Fruit fly (Drosophila melanogaster) whole organism, embryonic: Measurements from ENCODE around the gene CG31268.

ENCODE experiments used
- Ada2b ChIP-seq: fragments of 200-800 bp; sonication (Bioruptor generic); IDR thresholded peaks from 2 replicates; pipeline ENCODE4 v1.3.6; 2022; ENCODE audit warnings: missing biosample characterization, missing genetic modification characterization
- CG10267 ChIP-seq: fragments of 200-800 bp; sonication (Bioruptor generic); optimal IDR thresholded peaks from 2 replicates; lab custom pipeline; 2018; ENCODE audit warnings: missing biosample characterization, mild to moderate bottlenecking, missing genetic modification characterization, moderate library complexity
- CG10431 ChIP-seq: fragments of 200-800 bp; sonication (Bioruptor generic); optimal IDR thresholded peaks from 3 replicates; lab custom pipeline; 2018; ENCODE audit warnings: missing biosample characterization, mild to moderate bottlenecking, missing genetic modification characterization
- CG14860 ChIP-seq: fragments of 200-800 bp; sonication (Bioruptor generic); IDR thresholded peaks from 3 replicates; pipeline ENCODE4 v1.3.6; 2022; ENCODE audit warnings: missing biosample characterization, missing genetic modification characterization; ENCODE audit not compliant: partially characterized antibody
- CG17328 ChIP-seq: fragments of 200-800 bp; sonication (Bioruptor generic); IDR thresholded peaks from 2 replicates; pipeline ENCODE4 v1.3.6; 2022; ENCODE audit warnings: missing biosample characterization, missing genetic modification characterization
- CG17359 ChIP-seq: fragments of 200-800 bp; sonication (Bioruptor generic); optimal IDR thresholded peaks from 3 replicates; lab custom pipeline; 2018; ENCODE audit warnings: missing biosample characterization, mild to moderate bottlenecking, missing genetic modification characterization, moderate library complexity
- CG17829 ChIP-seq: fragments of 200-800 bp; optimal IDR thresholded peaks from 2 replicates; lab custom pipeline; 2019; ENCODE audit warnings: missing biosample characterization, mild to moderate bottlenecking, missing genetic modification characterization, moderate library complexity
- CG2875 ChIP-seq: fragments of 200-800 bp; sonication (Bioruptor generic); optimal IDR thresholded peaks from 2 replicates; lab custom pipeline; 2017; ENCODE audit warnings: missing biosample characterization, mild to moderate bottlenecking, missing genetic modification characterization, missing genetic modification reagents
- CG30431 ChIP-seq: fragments of 200-800 bp; sonication (Bioruptor generic); optimal IDR thresholded peaks from 2 replicates; lab custom pipeline; 2017; ENCODE audit warnings: missing biosample characterization, missing genetic modification characterization
- CG3995 ChIP-seq: fragments of 200-800 bp; sonication (Bioruptor generic); optimal IDR thresholded peaks from 3 replicates; lab custom pipeline; 2016; ENCODE audit warnings: missing biosample characterization, missing genetic modification characterization
- CG43689 ChIP-seq: fragments of 200-800 bp; sonication (Bioruptor generic); IDR thresholded peaks from 2 replicates; pipeline ENCODE4 v1.3.6; 2022; ENCODE audit warnings: missing biosample characterization, missing genetic modification characterization
- CG5180 ChIP-seq: fragments of 200-800 bp; sonication (Bioruptor generic); optimal IDR thresholded peaks from 3 replicates; lab custom pipeline; 2017; ENCODE audit warnings: missing biosample characterization, missing genetic modification characterization, mild to moderate bottlenecking, moderate library complexity, missing genetic modification reagents
- CG7745 ChIP-seq: fragments of 200-800 bp; sonication (Bioruptor generic); optimal IDR thresholded peaks from 2 replicates; lab custom pipeline; 2018; ENCODE audit warnings: missing biosample characterization, mild to moderate bottlenecking, missing genetic modification characterization, moderate library complexity
- Dad ChIP-seq: fragments of 200-800 bp; sonication (Bioruptor generic); optimal IDR thresholded peaks from 3 replicates; lab custom pipeline; 2016; ENCODE audit warnings: missing biosample characterization, missing genetic modification characterization
- Dek ChIP-seq: fragments of 200-800 bp; sonication (Bioruptor generic); optimal IDR thresholded peaks from 3 replicates; lab custom pipeline; 2019; ENCODE audit warnings: missing biosample characterization, mild to moderate bottlenecking, missing genetic modification characterization, moderate library complexity
- Dp ChIP-seq: fragments of 200-800 bp; sonication (Bioruptor generic); optimal IDR thresholded peaks from 2 replicates; lab custom pipeline; 2018; ENCODE audit warnings: missing biosample characterization, mild to moderate bottlenecking, missing genetic modification characterization, moderate library complexity
- E2f1 ChIP-seq: fragments of 200-800 bp; sonication (Bioruptor generic); IDR thresholded peaks from 2 replicates; pipeline ENCODE4 v1.3.6; 2022; ENCODE audit warnings: missing biosample characterization, missing genetic modification characterization
- HmgZ ChIP-seq: fragments of 200-800 bp; sonication (Bioruptor generic); optimal IDR thresholded peaks from 2 replicates; lab custom pipeline; 2018; ENCODE audit warnings: missing biosample characterization, mild to moderate bottlenecking, missing genetic modification characterization
- Hr78 ChIP-seq, 2 experiments: fragments of 200-800 bp in 1 of 2; fragments of >200 bp in 1 of 2; sonication (Bioruptor generic) in 1 of 2; optimal IDR thresholded peaks; 2 replicates each; lab custom pipeline; 2017 to 2019; ENCODE audit warnings: missing biosample characterization in 2 of 2, missing genetic modification characterization in 2 of 2, mild to moderate bottlenecking in 1 of 2, moderate library complexity in 1 of 2
- Lhr ChIP-seq: fragments of 200-800 bp; sonication (Bioruptor generic); optimal IDR thresholded peaks from 3 replicates; lab custom pipeline; 2017; ENCODE audit warnings: mild to moderate bottlenecking, missing biosample characterization, missing genetic modification reagents, missing genetic modification characterization
- Med ChIP-seq: fragments of 200-800 bp; sonication (Bioruptor generic); peaks from one replicate; lab custom pipeline; 2016; ENCODE audit warnings: missing biosample characterization, missing genetic modification characterization, mild to moderate bottlenecking, inconsistent platforms, moderate library complexity
- NC2β ChIP-seq: fragments of 200-800 bp; sonication (Bioruptor generic); optimal IDR thresholded peaks from 2 replicates; lab custom pipeline; 2016; ENCODE audit warnings: missing biosample characterization, missing genetic modification characterization
- Poxn ChIP-seq: fragments of 200-800 bp; sonication (Bioruptor generic); IDR thresholded peaks from 2 replicates; pipeline ENCODE4 v1.3.6; 2022; ENCODE audit warnings: missing biosample characterization, missing genetic modification characterization
- Sox102F ChIP-seq: fragments of 200-800 bp; sonication (Bioruptor generic); optimal IDR thresholded peaks from 2 replicates; lab custom pipeline; 2018; ENCODE audit warnings: missing biosample characterization, mild to moderate bottlenecking, missing genetic modification characterization, moderate library complexity
- Taf1 ChIP-seq: fragments of 200-800 bp; sonication (Bioruptor generic); IDR thresholded peaks from 2 replicates; pipeline ENCODE4 v1.3.6; 2022; ENCODE audit warnings: missing biosample characterization, missing genetic modification characterization
- Tbp ChIP-seq: fragments of >200 bp; optimal IDR thresholded peaks from 2 replicates; lab custom pipeline; 2018; ENCODE audit warnings: missing biosample characterization, missing genetic modification characterization
- amos ChIP-seq: fragments of 200-800 bp; sonication (Bioruptor generic); IDR thresholded peaks from 2 replicates; pipeline ENCODE4 v1.3.6; 2022; ENCODE audit warnings: missing biosample characterization, missing genetic modification characterization; ENCODE audit not compliant: partially characterized antibody
- ash1 ChIP-seq: fragments of 200-800 bp; sonication (Bioruptor generic); optimal IDR thresholded peaks from 2 replicates; lab custom pipeline; 2018; ENCODE audit warnings: missing biosample characterization, mild to moderate bottlenecking, missing genetic modification characterization
- ato ChIP-seq: fragments of 200-800 bp; sonication (Bioruptor generic); IDR thresholded peaks from 2 replicates; pipeline ENCODE4 v1.3.6; 2022; ENCODE audit warnings: missing biosample characterization, missing genetic modification characterization; ENCODE audit not compliant: partially characterized antibody
- bab2 ChIP-seq: fragments of 200-800 bp; sonication (Bioruptor generic); optimal IDR thresholded peaks from 2 replicates; lab custom pipeline; 2016; ENCODE audit warnings: missing biosample characterization, missing genetic modification characterization
- cato ChIP-seq: fragments of 200-800 bp; sonication (Bioruptor generic); optimal IDR thresholded peaks from 2 replicates; lab custom pipeline; 2016; ENCODE audit warnings: missing biosample characterization, missing genetic modification characterization, borderline replicate concordance
- chif ChIP-seq, 2 experiments: fragments of 200-800 bp; sonication (Bioruptor generic); optimal IDR thresholded peaks; 3 replicates each; lab custom pipeline; 2016; ENCODE audit warnings: missing biosample characterization in 2 of 2, missing genetic modification characterization in 2 of 2
- dati ChIP-seq: fragments of 200-800 bp; sonication (Bioruptor generic); IDR thresholded peaks from 2 replicates; pipeline ENCODE4 v1.3.6; 2022; ENCODE audit warnings: missing biosample characterization, missing genetic modification characterization
- dm ChIP-seq: fragments of 200-800 bp; sonication (Bioruptor generic); optimal IDR thresholded peaks from 3 replicates; lab custom pipeline; 2016; ENCODE audit warnings: missing biosample characterization, missing genetic modification characterization
- dmrt11E ChIP-seq: fragments of 200-800 bp; sonication (Bioruptor generic); optimal IDR thresholded peaks from 3 replicates; lab custom pipeline; 2018; ENCODE audit warnings: missing biosample characterization, mild to moderate bottlenecking, missing genetic modification characterization, moderate library complexity
- dpn ChIP-seq, 2 experiments: fragments of 200-800 bp; sonication (Bioruptor generic); optimal IDR thresholded peaks; 3 replicates each; lab custom pipeline; 2016; ENCODE audit warnings: missing biosample characterization in 2 of 2, missing genetic modification characterization in 2 of 2
- gsb ChIP-seq: fragments of 200-800 bp; sonication (Bioruptor generic); IDR thresholded peaks from 2 replicates; pipeline ENCODE4 v1.3.6; 2022; ENCODE audit warnings: missing biosample characterization, missing genetic modification characterization
- jing ChIP-seq: fragments of 200-800 bp; sonication (Bioruptor generic); optimal IDR thresholded peaks from 2 replicates; lab custom pipeline; 2018; ENCODE audit warnings: missing biosample characterization, mild to moderate bottlenecking, missing genetic modification characterization
- lilli ChIP-seq: fragments of 200-800 bp; sonication (Bioruptor generic); optimal IDR thresholded peaks from 3 replicates; lab custom pipeline; 2016; ENCODE audit warnings: missing biosample characterization, missing genetic modification characterization
- luna ChIP-seq: fragments of 200-800 bp; sonication (Bioruptor generic); optimal IDR thresholded peaks from 2 replicates; lab custom pipeline; 2016; ENCODE audit warnings: missing biosample characterization, missing genetic modification characterization
- nau ChIP-seq: fragments of 200-800 bp; sonication (Bioruptor generic); optimal IDR thresholded peaks from 3 replicates; lab custom pipeline; 2017; ENCODE audit warnings: missing biosample characterization, mild to moderate bottlenecking, missing genetic modification characterization, missing genetic modification reagents
- nerfin-2 ChIP-seq: fragments of 200-800 bp; sonication (Bioruptor generic); IDR thresholded peaks from 2 replicates; pipeline ENCODE4 v1.3.6; 2022; ENCODE audit warnings: missing biosample characterization, missing genetic modification characterization; ENCODE audit not compliant: partially characterized antibody
- nom ChIP-seq: fragments of 200-800 bp; sonication (Bioruptor generic); optimal IDR thresholded peaks from 2 replicates; lab custom pipeline; 2017; ENCODE audit warnings: missing biosample characterization, missing genetic modification characterization, mild to moderate bottlenecking, moderate library complexity, missing genetic modification reagents
- phol ChIP-seq: fragments of 200-800 bp; sonication (Bioruptor generic); optimal IDR thresholded peaks from 3 replicates; lab custom pipeline; 2018; ENCODE audit warnings: missing biosample characterization, mild to moderate bottlenecking, missing genetic modification characterization, moderate library complexity
- pzg ChIP-seq: fragments of 200-800 bp; sonication (Bioruptor generic); optimal IDR thresholded peaks from 3 replicates; lab custom pipeline; 2018; ENCODE audit warnings: missing biosample characterization, mild to moderate bottlenecking, missing genetic modification characterization, moderate library complexity
- tll ChIP-seq, 2 experiments: fragments of 200-800 bp in 1 of 2; fragments of >200 bp in 1 of 2; sonication (Bioruptor generic) in 1 of 2; optimal IDR thresholded peaks; 2 replicates each; lab custom pipeline; 2017 to 2019; ENCODE audit warnings: missing biosample characterization in 2 of 2, missing genetic modification characterization in 2 of 2, mild to moderate bottlenecking in 1 of 2, moderate library complexity in 1 of 2
- tna ChIP-seq: fragments of 200-800 bp; sonication (Bioruptor generic); IDR thresholded peaks from 2 replicates; pipeline ENCODE4 v1.3.6; 2022; ENCODE audit warnings: missing biosample characterization, missing genetic modification characterization; ENCODE audit not compliant: partially characterized antibody

The CG31268 gene

DNA sequence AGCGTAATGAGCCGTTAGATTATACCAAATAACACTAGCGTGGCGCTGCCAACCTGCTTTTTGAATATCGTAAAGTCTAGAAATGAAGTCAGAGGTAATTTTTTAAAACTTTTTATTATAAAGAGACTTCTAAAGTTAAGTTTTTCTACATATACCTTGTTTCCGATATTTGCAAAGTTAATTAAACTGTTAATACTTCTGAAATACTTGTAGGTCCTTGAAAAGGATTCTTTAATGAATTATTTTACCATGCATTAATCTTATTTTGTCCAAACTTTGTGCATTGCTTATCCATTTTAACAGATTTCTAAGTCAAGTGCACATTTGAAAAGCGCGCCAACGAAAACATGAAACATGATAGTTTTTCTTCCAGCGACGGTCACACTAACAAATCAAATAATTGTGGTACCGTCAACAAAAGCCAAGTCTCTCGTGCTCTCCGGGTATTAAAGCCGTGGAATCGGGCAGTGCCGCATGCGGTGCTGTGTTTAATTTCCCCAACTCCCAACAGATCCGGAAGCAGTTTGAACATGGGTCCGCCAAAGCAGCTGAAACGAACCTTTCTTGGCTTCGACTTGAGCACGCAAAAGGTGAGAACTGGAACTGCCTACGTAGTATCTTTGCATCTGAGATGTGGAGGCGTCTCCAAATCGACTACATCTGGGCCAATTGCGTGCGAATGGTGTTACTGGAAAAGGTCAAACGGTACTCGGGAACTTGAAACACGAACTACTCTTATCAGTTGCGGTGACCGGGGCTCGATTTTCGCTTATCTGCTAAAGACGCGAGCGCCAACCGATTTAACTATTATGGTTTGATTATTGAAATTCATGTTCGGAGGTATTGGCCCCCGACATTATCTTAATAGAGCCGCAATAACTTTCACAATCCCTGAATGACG is 35.3 kb upstream of the CG31268 start, which contains the start of the genes EMC2A and CG3534 (continued):
- TF ChIP-seq Lhr (GFP tag; lab: Kevin White, UChicago) (no peak), nau (GFP tag; lab: Kevin White, UChicago) (no peak), CG10431 (no peak), ash1 (no peak), dati (GFP tag; lab: Robert Waterston, UW) (no peak), CG10267 (tag; lab: Kevin White, UChicago) (peak; percentile 43), HmgZ (tag; lab: Kevin White, UChicago) (no peak), dmrt11E (tag; lab: Kevin White, UChicago) (no peak), CG7745 (no peak), pzg (peak; percentile 42), Hr78 (GFP tag; optimal IDR thresholded peaks at IDR 0.05; lab: Kevin White, UChicago) (peak in 1 of 2 experiments; percentile 87), CG5180 (no peak), cato (no peak), gsb (GFP tag; lab: Robert Waterston, UW) (no peak), nom (GFP tag; lab: Kevin White, UChicago) (no peak), tll (GFP tag; optimal IDR thresholded peaks at IDR 0.05; lab: Kevin White, UChicago) (peak in 1 of 2 experiments; percentile 34), Dek (peak; percentile 12), dpn (GFP tag; optimal IDR thresholded peaks at IDR 0.05; lab: Kevin White, UChicago) (peak in 1 of 2 experiments; percentile 44), E2f1 (GFP tag; lab: Robert Waterston, UW) (no peak; the same call in 1 of the 2 replicates), luna (GFP tag; lab: Kevin White, UChicago) (no peak), amos (GFP tag; lab: Robert Waterston, UW) (no peak), Med (GFP tag; lab: Kevin White, UChicago) (no peak), lilli (GFP tag; lab: Kevin White, UChicago) (no peak), Taf1 (GFP tag; lab: Robert Waterston, UW) (no peak), nerfin-2 (GFP tag; lab: Robert Waterston, UW) (no peak), ato (no peak), bab2 (GFP tag; lab: Kevin White, UChicago) (no peak), CG17328 (GFP tag; lab: Robert Waterston, UW) (no peak), Sox102F (GFP tag; lab: Kevin White, UChicago) (no peak), tna (GFP tag; lab: Robert Waterston, UW) (0 out of 2 replicates have a peak, but pooled peaks have one; percentile 29), CG14860 (no peak; the same call in 2 of the 3 replicates), Poxn (GFP tag; lab: Robert Waterston, UW) (no peak), NC2β (no peak), CG43689 (GFP tag; lab: Robert Waterston, UW) (no peak), CG17359 (tag; lab: Kevin White, UChicago) (peak; percentile 8), CG30431 (GFP tag; lab: Kevin White, UChicago) (no peak), Dp (GFP tag; lab: Kevin White, UChicago) (no peak), CG3995 (GFP tag; lab: Kevin White, UChicago) (no peak), CG17829 (tag; lab: Kevin White, UChicago) (peak; percentile 51), CG2875 (GFP tag; lab: Kevin White, UChicago) (no peak), dm (GFP tag; lab: Kevin White, UChicago) (no peak), Dad (GFP tag; lab: Kevin White, UChicago) (no peak), jing (GFP tag; lab: Kevin White, UChicago) (no peak), Tbp (GFP tag; lab: Kevin White, UChicago) (no peak), Ada2b (no peak), phol (peak; percentile 68), chif (GFP tag; optimal IDR thresholded peaks at IDR 0.05; lab: Kevin White, UChicago) (no peak)
